Worm (Caenorhabditis elegans) whole organism, L4 larva: ENCODE measurements around the gene F56D2.8.

ENCODE experiments used
- F49E8.2 ChIP-seq: sonication (generic microtip); optimal IDR thresholded peaks from 2 replicates; lab custom pipeline; 2016; ENCODE audit warnings: missing compliant biosample characterization, mild to moderate bottlenecking, missing genetic modification characterization, borderline replicate concordance
- T26A8.4 ChIP-seq: fragments of 200-800 bp; sonication (Bioruptor generic); IDR thresholded peaks from 2 replicates; pipeline ENCODE4 v1.3.6; 2022; ENCODE audit warnings: missing genetic modification characterization, missing compliant biosample characterization
- Y105C5A.15 ChIP-seq: fragments of 200-800 bp; sonication (Bioruptor generic); IDR thresholded peaks from 2 replicates; pipeline ENCODE4 v1.3.6; 2022; ENCODE audit warnings: missing genetic modification characterization, missing compliant biosample characterization
- Y48G9A.11 ChIP-seq: fragments of 200-800 bp; sonication (Bioruptor generic); IDR thresholded peaks from 2 replicates; pipeline ENCODE4 v1.3.6; 2022; ENCODE audit warnings: missing genetic modification reagents, missing genetic modification characterization, missing compliant biosample characterization
- Y75B8A.6 ChIP-seq: fragments of 200-800 bp; sonication (Bioruptor generic); IDR thresholded peaks from 2 replicates; pipeline ENCODE4 v1.3.6; 2022; ENCODE audit warnings: missing genetic modification reagents, missing genetic modification characterization, missing compliant biosample characterization
- ZK546.5 ChIP-seq, 2 experiments: sonication (generic microtip); optimal IDR thresholded peaks; 2 replicates each; lab custom pipeline; 2017; ENCODE audit warnings: missing biosample characterization in 2 of 2, missing genetic modification characterization in 2 of 2
- aha-1 ChIP-seq: fragments of 150-350 bp; peaks from one replicate; lab custom pipeline; 2014; ENCODE audit warnings: missing biosample characterization, missing genetic modification characterization
- aly-2 ChIP-seq: sonication (generic microtip); optimal IDR thresholded peaks from 2 replicates; lab custom pipeline; 2018; ENCODE audit warnings: missing biosample characterization, missing genetic modification characterization
- ama-1 ChIP-seq: fragments of 150-350 bp; optimal IDR thresholded peaks from 2 replicates; lab custom pipeline; 2014; ENCODE audit warnings: inconsistent platforms, mixed read lengths
- arid-1 ChIP-seq: fragments of 200-800 bp; sonication (Bioruptor generic); conservative IDR thresholded peaks from 2 replicates; pipeline ENCODE4 v1.3.6; 2022; ENCODE audit warnings: missing genetic modification reagents, missing genetic modification characterization, missing compliant biosample characterization
- ctbp-1 ChIP-seq: fragments of 200-800 bp; sonication (Bioruptor generic); IDR thresholded peaks from 2 replicates; pipeline ENCODE4 v1.3.6; 2022; ENCODE audit warnings: missing genetic modification reagents, missing genetic modification characterization, missing compliant biosample characterization
- daf-16 ChIP-seq, 3 experiments: sonication (generic microtip); optimal IDR thresholded peaks; 2 replicates each; lab custom pipeline; 2016 to 2017; ENCODE audit warnings: missing genetic modification characterization in 3 of 3, missing genetic modification reagents in 3 of 3, mild to moderate bottlenecking in 2 of 3, missing compliant biosample characterization in 2 of 3, missing biosample characterization in 1 of 3, moderate library complexity in 1 of 3
- dmd-8 ChIP-seq: fragments of 200-800 bp; sonication (Bioruptor generic); IDR thresholded peaks from 2 replicates; pipeline ENCODE4 v1.3.6; 2022; ENCODE audit warnings: missing genetic modification characterization, missing compliant biosample characterization
- dpl-1 ChIP-seq: fragments of 150-350 bp; optimal IDR thresholded peaks from 2 replicates; lab custom pipeline; 2014; ENCODE audit warnings: missing biosample characterization, missing genetic modification reagents, missing genetic modification characterization
- duxl-1 ChIP-seq: sonication (generic microtip); optimal IDR thresholded peaks from 2 replicates; lab custom pipeline; 2016; ENCODE audit warnings: mild to moderate bottlenecking, missing genetic modification characterization, moderate library complexity, missing compliant biosample characterization; ENCODE audit not compliant: poor library complexity
- egl-43 ChIP-seq: fragments of 200-800 bp; sonication (Bioruptor generic); IDR thresholded peaks from 2 replicates; pipeline ENCODE4 v1.3.6; 2022; ENCODE audit warnings: missing genetic modification reagents, missing genetic modification characterization, missing compliant biosample characterization
- fkh-10 ChIP-seq: fragments of 150-350 bp; optimal IDR thresholded peaks from 2 replicates; lab custom pipeline; 2014; ENCODE audit warnings: missing biosample characterization, missing genetic modification reagents, missing genetic modification characterization
- hlh-11 ChIP-seq: fragments of 200-800 bp; sonication (Bioruptor generic); optimal IDR thresholded peaks from 2 replicates; lab custom pipeline; 2018; ENCODE audit warnings: mild to moderate bottlenecking, missing genetic modification characterization, missing compliant biosample characterization
- lim-7 ChIP-seq: fragments of 200-800 bp; sonication (Bioruptor generic); IDR thresholded peaks from 2 replicates; pipeline ENCODE4 v1.3.6; 2022; ENCODE audit warnings: missing genetic modification characterization, missing compliant biosample characterization
- lin-1 ChIP-seq: fragments of 200-800 bp; sonication (Bioruptor generic); IDR thresholded peaks from 2 replicates; pipeline ENCODE4 v1.3.6; 2022; ENCODE audit warnings: missing genetic modification reagents, missing genetic modification characterization, missing compliant biosample characterization
- lin-13 ChIP-seq: fragments of 150-350 bp; optimal IDR thresholded peaks from 2 replicates; lab custom pipeline; 2014; ENCODE audit warnings: missing biosample characterization, missing genetic modification reagents, missing genetic modification characterization
- lin-38 ChIP-seq: fragments of 200-800 bp; sonication (Bioruptor generic); IDR thresholded peaks from 2 replicates; pipeline ENCODE4 v1.3.6; 2022; ENCODE audit warnings: missing genetic modification reagents, missing genetic modification characterization, missing compliant biosample characterization
- madf-9 ChIP-seq: fragments of 200-800 bp; sonication (Bioruptor generic); conservative IDR thresholded peaks from 2 replicates; pipeline ENCODE4 v1.3.6; 2022; ENCODE audit warnings: missing genetic modification reagents, missing genetic modification characterization, missing compliant biosample characterization
- mdl-1 ChIP-seq, 2 experiments: fragments of 150-350 bp in 1 of 2; sonication (generic microtip) in 1 of 2; optimal IDR thresholded peaks; 2 replicates each; lab custom pipeline; 2014 to 2017; ENCODE audit warnings: missing biosample characterization in 2 of 2, missing genetic modification characterization in 2 of 2
- mdt-29 ChIP-seq: fragments of 200-800 bp; sonication (Bioruptor generic); IDR thresholded peaks from 2 replicates; pipeline ENCODE4 v1.3.6; 2022; ENCODE audit warnings: missing genetic modification reagents, missing genetic modification characterization, missing compliant biosample characterization
- mep-1 ChIP-seq: fragments of 150-350 bp; sonication (generic microtip); optimal IDR thresholded peaks from 3 replicates; lab custom pipeline; 2014; ENCODE audit warnings: missing biosample characterization, missing genetic modification characterization
- mxl-3 ChIP-seq: fragments of 200-800 bp; sonication (Bioruptor generic); optimal IDR thresholded peaks from 2 replicates; lab custom pipeline; 2018; ENCODE audit warnings: mild to moderate bottlenecking, missing genetic modification characterization, missing compliant biosample characterization
- nhr-102 ChIP-seq: sonication (generic microtip); optimal IDR thresholded peaks from 2 replicates; lab custom pipeline; 2016; ENCODE audit warnings: mild to moderate bottlenecking, missing genetic modification characterization, moderate library complexity, missing compliant biosample characterization
- nhr-11 ChIP-seq: fragments of 150-350 bp; optimal IDR thresholded peaks from 2 replicates; lab custom pipeline; 2014; ENCODE audit warnings: missing biosample characterization, missing genetic modification characterization
- nhr-28 ChIP-seq: fragments of 150-350 bp; optimal IDR thresholded peaks from 2 replicates; lab custom pipeline; 2014; ENCODE audit warnings: missing biosample characterization, missing genetic modification characterization
- nhr-6 ChIP-seq: fragments of 150-350 bp; optimal IDR thresholded peaks from 2 replicates; lab custom pipeline; 2014; ENCODE audit warnings: missing biosample characterization, missing genetic modification characterization
- pha-4 ChIP-seq, 2 experiments: fragments of 150-350 bp in 1 of 2; fragments of 200-800 bp in 1 of 2; sonication (Bioruptor generic) in 1 of 2; IDR thresholded peaks in 1 of 2; optimal IDR thresholded peaks in 1 of 2; 2 replicates each; pipeline versions ENCODE4 v1.3.6 to Lab custom; 2014 to 2022; ENCODE audit warnings: missing genetic modification characterization in 2 of 2, missing genetic modification reagents in 2 of 2, missing biosample characterization in 1 of 2, missing compliant biosample characterization in 1 of 2
- php-3 ChIP-seq: fragments of 200-800 bp; sonication (Bioruptor generic); IDR thresholded peaks from 2 replicates; pipeline ENCODE4 v1.3.6; 2022; ENCODE audit warnings: missing genetic modification reagents, missing genetic modification characterization, missing compliant biosample characterization
- saeg-2 ChIP-seq: fragments of 200-800 bp; sonication (Bioruptor generic); IDR thresholded peaks from 2 replicates; pipeline ENCODE4 v1.3.6; 2022; ENCODE audit warnings: missing genetic modification reagents, missing genetic modification characterization, missing compliant biosample characterization
- set-16 ChIP-seq: fragments of 200-800 bp; sonication (Bioruptor generic); IDR thresholded peaks from 2 replicates; pipeline ENCODE4 v1.3.6; 2022; ENCODE audit warnings: missing genetic modification reagents, missing genetic modification characterization, missing compliant biosample characterization
- skn-1 ChIP-seq: fragments of 150-350 bp; optimal IDR thresholded peaks from 2 replicates; lab custom pipeline; 2014; ENCODE audit warnings: missing biosample characterization, missing genetic modification characterization
- snpc-1.2 ChIP-seq: fragments of 200-800 bp; sonication (Bioruptor generic); IDR thresholded peaks from 2 replicates; pipeline ENCODE4 v1.3.6; 2022; ENCODE audit warnings: missing genetic modification reagents, missing genetic modification characterization, missing compliant biosample characterization
- spr-1 ChIP-seq: sonication (generic microtip); optimal IDR thresholded peaks from 2 replicates; lab custom pipeline; 2016; ENCODE audit warnings: mild to moderate bottlenecking, missing genetic modification characterization, missing compliant biosample characterization
- tra-1 ChIP-seq: fragments of 200-800 bp; sonication (Bioruptor generic); IDR thresholded peaks from 2 replicates; pipeline ENCODE4 v1.3.6; 2022; ENCODE audit warnings: missing genetic modification reagents, missing genetic modification characterization, missing compliant biosample characterization
- unc-62 ChIP-seq, 3 experiments: fragments of 150-350 bp in 1 of 3; sonication (generic microtip); optimal IDR thresholded peaks in 2 of 3; peaks in 1 of 3; 1 replicate in 1 of 3; 2 replicates in 2 of 3; lab custom pipeline; 2014 to 2017; ENCODE audit warnings: missing biosample characterization in 3 of 3, missing genetic modification characterization in 3 of 3, missing genetic modification reagents in 3 of 3, missing genotype in 1 of 3
- zip-11 ChIP-seq: fragments of 200-800 bp; sonication (Bioruptor generic); IDR thresholded peaks from 2 replicates; pipeline ENCODE4 v1.3.6; 2022; ENCODE audit warnings: missing genetic modification characterization, missing compliant biosample characterization
- zip-2 ChIP-seq: fragments of 150-350 bp; optimal IDR thresholded peaks from 2 replicates; lab custom pipeline; 2014; ENCODE audit warnings: missing biosample characterization, missing genetic modification characterization

The F56D2.8 gene

DNA sequence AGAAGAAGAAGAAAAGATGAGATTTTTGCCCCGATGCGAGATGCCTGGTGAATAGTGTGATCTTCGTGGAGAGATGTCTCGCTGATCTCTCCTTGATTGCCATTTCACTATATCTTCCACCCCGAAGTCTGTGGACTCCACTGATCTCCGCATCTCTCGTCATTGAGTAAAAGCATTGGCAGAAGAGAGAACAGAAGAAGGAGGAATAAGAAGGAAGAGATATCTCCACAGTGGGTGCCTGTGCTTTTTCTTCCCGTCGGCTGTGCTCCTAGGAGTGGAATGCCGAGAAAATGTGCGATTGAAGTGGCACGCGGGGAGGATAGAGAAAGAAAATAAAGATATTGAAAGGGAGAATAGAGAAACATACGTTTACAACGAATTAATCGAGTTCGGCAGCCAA lies 19.0 kb downstream of the F56D2.8 start:
- TF ChIP-seq hlh-11 (tag; lab: Kevin White, UChicago) (peak; percentile 52), nhr-11 (tag; lab: Kevin White, UChicago) (peak; percentile 50), zip-11 (no peak), Y105C5A.15 (no peak), zip-2 (tag; lab: Kevin White, UChicago) (no peak), mep-1 (tag; lab: Kevin White, UChicago) (no peak), mxl-3 (GFP tag; lab: Kevin White, UChicago) (peak; percentile 31), nhr-28 (tag; lab: Kevin White, UChicago) (peak; percentile 5), daf-16 (GFP tag; optimal IDR thresholded peaks at IDR 0.05; lab: Kevin White, UChicago) (peak in 1 of 2 experiments; percentile 15), daf-16 (tag; optimal IDR thresholded peaks at IDR 0.05; lab: Kevin White, UChicago) (no peak), egl-43 (no peak), mdl-1 (tag; optimal IDR thresholded peaks at IDR 0.05; lab: Kevin White, UChicago) (no peak), nhr-6 (no peak), F49E8.2 (tag; lab: Kevin White, UChicago) (no peak), arid-1 (GFP tag; lab: Robert Waterston, UW) (no peak), set-16 (peak; percentile 20; the same call in 1 of the 2 replicates), unc-62 (GFP tag; optimal IDR thresholded peaks at IDR 0.05 in 1 of 2; lab: Kevin White, UChicago) (peak in 1 of 2 experiments; percentile 6), unc-62 (tag; optimal IDR thresholded peaks at IDR 0.05; lab: Kevin White, UChicago) (no peak), saeg-2 (GFP tag; lab: Robert Waterston, UW) (no peak)
- TF ChIP-seq, all 104 proteins: peak for 7

DNA sequence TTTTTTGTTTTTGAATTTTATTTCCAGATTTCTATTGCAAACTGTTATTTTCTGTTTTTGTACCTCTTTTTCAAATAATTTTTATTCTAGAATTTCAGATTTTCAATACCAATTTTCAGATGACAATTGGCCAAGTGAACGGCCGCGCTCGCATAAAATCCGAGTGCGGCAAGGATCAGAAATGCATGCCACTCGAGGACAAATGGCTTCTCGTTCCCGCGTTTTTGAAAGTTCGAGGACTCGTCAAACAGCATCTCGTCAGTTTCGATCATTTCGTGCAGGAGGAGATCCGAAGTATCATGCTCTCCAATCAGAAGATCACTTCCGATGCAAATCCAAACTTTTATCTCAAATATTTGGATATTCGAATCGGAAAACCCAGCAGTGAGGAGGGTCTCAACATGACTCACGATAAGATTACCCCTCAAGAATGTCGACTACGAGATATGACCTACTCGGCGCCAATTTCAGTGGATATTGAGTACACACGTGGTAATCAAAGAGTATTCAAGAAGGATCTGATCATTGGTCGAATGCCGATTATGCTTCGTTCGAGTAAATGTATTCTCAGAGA lies 25.3 kb downstream of the F56D2.8 start, which contains the start of gene rpc-2:
TSS of gene rpc-2 (plus strand) at position 120 of the 574 bp plus-strand sequence.
- TF ChIP-seq egl-43 = peak; percentile 54; the same call in 1 of the 2 replicates
- no peak for TF ChIP-seq nhr-6
- peak; percentile 66 for TF ChIP-seq aha-1 (tag; lab: Kevin White, UChicago)
- no peak for TF ChIP-seq duxl-1 (tag; lab: Kevin White, UChicago)
- peak; percentile 9 for TF ChIP-seq nhr-102
- TF ChIP-seq spr-1 (tag; lab: Kevin White, UChicago) = peak; percentile 24
- peak; percentile 50 for TF ChIP-seq lin-38 (GFP tag; lab: Robert Waterston, UW)
- peak; percentile 19; the same call in 1 of the 2 replicates for TF ChIP-seq Y48G9A.11
- no peak for TF ChIP-seq fkh-10
- no peak for TF ChIP-seq lin-13 (GFP tag; lab: Kevin White, UChicago)
- TF ChIP-seq dmd-8 = 0 out of 2 replicates have a peak, but pooled peaks have one; percentile 51
- peak; percentile 49; the same call in 1 of the 2 replicates for TF ChIP-seq mdt-29 (GFP tag; lab: Robert Waterston, UW)
- TF ChIP-seq Y75B8A.6 = peak; percentile 16; the same call in 1 of the 2 replicates
- peak; percentile 33 for TF ChIP-seq ama-1 (lab: Kevin White, UChicago)
- TF ChIP-seq pha-4 (GFP tag; IDR thresholded peaks at IDR 0.05; lab: Robert Waterston, UW) = peak; percentile 47; the same call in 1 of the 2 replicates
- TF ChIP-seq pha-4 (tag; optimal IDR thresholded peaks at IDR 0.05; lab: Kevin White, UChicago) = no peak
- TF ChIP-seq arid-1 (GFP tag; lab: Robert Waterston, UW) = peak; percentile 69; the same call in 1 of the 2 replicates
- peak; percentile 23; the same call in 1 of the 2 replicates for TF ChIP-seq tra-1
- peak; percentile 52; the same call in 1 of the 2 replicates for TF ChIP-seq T26A8.4 (GFP tag; lab: Robert Waterston, UW)
- TF ChIP-seq lim-7 (GFP tag; lab: Robert Waterston, UW) = peak; percentile 18; the same call in 1 of the 2 replicates
- TF ChIP-seq nhr-11 (tag; lab: Kevin White, UChicago) = no peak
- TF ChIP-seq php-3 (GFP tag; lab: Robert Waterston, UW) = peak; percentile 44; the same call in 1 of the 2 replicates
- TF ChIP-seq, all 104 proteins: peak for 16

DNA sequence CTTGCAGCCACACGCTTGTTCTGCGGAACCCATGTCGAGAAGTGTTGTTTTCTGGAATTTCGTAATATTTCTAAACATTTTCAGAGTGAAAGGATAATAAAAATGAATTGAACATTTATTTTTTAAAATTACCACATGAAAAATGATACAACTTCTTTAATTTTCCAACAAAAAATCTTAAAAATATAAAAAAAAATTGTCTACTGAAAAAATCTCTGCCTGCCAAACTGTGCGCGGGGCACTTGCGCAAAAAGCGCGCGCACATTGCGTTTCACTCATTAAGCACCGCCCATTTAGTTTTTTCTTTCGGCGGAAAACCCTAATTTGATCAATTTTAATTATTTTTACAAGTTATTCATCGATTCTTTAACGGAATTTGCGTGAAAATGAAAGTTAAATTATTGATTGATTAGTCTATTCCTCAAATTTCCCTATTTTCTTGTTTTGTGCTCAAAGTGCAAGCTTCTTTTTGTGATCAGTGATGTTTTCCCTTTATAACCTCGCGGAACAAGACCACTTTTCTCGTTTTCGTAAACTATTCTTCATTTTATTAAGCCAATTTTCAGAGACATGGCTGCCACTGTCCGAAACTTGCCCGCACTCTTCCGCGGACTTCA lies 27.7 kb downstream of the F56D2.8 start, which contains the start of the genes nmad-1 and hach-1:
TSS of gene nmad-1 (minus strand) at position 51 of the 617 bp plus-strand sequence.
TSS of gene hach-1 (plus strand) at position 567 of the 617 bp plus-strand sequence.
- TF ChIP-seq lin-1 (GFP tag; lab: Robert Waterston, UW) (peak; percentile 64; the same call in 1 of the 2 replicates), lin-38 (GFP tag; lab: Robert Waterston, UW) (peak; percentile 79), ctbp-1 (GFP tag; lab: Robert Waterston, UW) (peak; percentile 58), lin-13 (GFP tag; lab: Kevin White, UChicago) (peak; percentile 43), madf-9 (GFP tag; lab: Robert Waterston, UW) (0 out of 2 replicates have a peak, but pooled peaks have one; percentile 34), nhr-6 (peak; percentile 48), skn-1 (tag; lab: Kevin White, UChicago) (no peak), snpc-1.2 (GFP tag; lab: Robert Waterston, UW) (no peak), php-3 (GFP tag; lab: Robert Waterston, UW) (0 out of 2 replicates have a peak, but pooled peaks have one; percentile 46), ZK546.5 (tag; optimal IDR thresholded peaks at IDR 0.05; lab: Kevin White, UChicago) (no peak), aha-1 (tag; lab: Kevin White, UChicago) (no peak), mxl-3 (GFP tag; lab: Kevin White, UChicago) (no peak), daf-16 (GFP tag; optimal IDR thresholded peaks at IDR 0.05; lab: Kevin White, UChicago) (peak; percentile 18 to 49), daf-16 (tag; optimal IDR thresholded peaks at IDR 0.05; lab: Kevin White, UChicago) (peak; percentile 48), dpl-1 (GFP tag; lab: Kevin White, UChicago) (peak; percentile 76), pha-4 (GFP tag; IDR thresholded peaks at IDR 0.05; lab: Robert Waterston, UW) (peak; percentile 87), pha-4 (tag; optimal IDR thresholded peaks at IDR 0.05; lab: Kevin White, UChicago) (no peak), aly-2 (tag; lab: Kevin White, UChicago) (no peak), spr-1 (tag; lab: Kevin White, UChicago) (peak; percentile 34)
